Fruit fly (Drosophila melanogaster): ENCODE measurements around the gene wake.

wake gene

DNA sequence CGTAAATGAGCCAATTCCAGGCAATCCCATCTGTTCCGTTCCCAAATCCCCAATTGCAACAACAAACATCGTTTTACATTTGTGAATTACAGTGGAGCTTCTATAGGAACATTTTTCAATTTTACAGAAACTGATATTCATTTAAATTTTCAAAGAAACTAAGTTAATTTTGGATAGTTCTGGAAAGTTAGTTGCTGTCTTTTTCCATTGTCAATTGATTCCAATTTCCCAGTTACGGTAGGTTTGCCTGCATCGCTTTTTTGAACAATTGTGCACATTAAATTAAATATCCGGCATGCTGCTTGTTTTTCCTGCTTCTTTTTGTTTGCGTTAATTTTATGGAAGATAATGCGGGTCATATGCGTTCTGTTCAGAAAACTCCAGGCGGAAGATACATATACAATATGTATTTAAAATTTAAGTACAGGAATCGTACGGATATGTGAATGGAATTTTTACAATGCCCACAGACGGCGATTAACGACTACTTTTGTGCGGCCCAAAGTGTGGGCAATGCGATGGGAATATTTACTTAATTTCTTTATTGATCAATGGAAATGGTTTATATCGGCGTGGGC lies 11.6 kb upstream of the wake start:
- no peak for TF ChIP-seq fd102C (GFP tag; optimal IDR thresholded peaks at IDR 0.05)
- no peak for TF ChIP-seq CG11398 (GFP tag; optimal IDR thresholded peaks at IDR 0.05)
- no peak for TF ChIP-seq sqz (GFP tag; optimal IDR thresholded peaks at IDR 0.05)
- TF ChIP-seq CG6854 (GFP tag; optimal IDR thresholded peaks at IDR 0.05): no peak
- no peak for TF ChIP-seq dmrt11E (tag; optimal IDR thresholded peaks at IDR 0.05)
- no peak for TF ChIP-seq knrl (GFP tag; IDR thresholded peaks at IDR 0.05; ENCODE audit: partially characterized antibody)
- no peak for TF ChIP-seq Atf3 (GFP tag; optimal IDR thresholded peaks at IDR 0.05)
- no peak for TF ChIP-seq ftz-f1 (GFP tag; optimal IDR thresholded peaks at IDR 0.05)
- peak; percentile 19 for TF ChIP-seq CG11723 (GFP tag; optimal IDR thresholded peaks at IDR 0.05)
- no peak for TF ChIP-seq CG33557 (GFP tag; optimal IDR thresholded peaks at IDR 0.05)
- TF ChIP-seq tup (GFP tag; optimal IDR thresholded peaks at IDR 0.05): no peak
- TF ChIP-seq tio (GFP tag; optimal IDR thresholded peaks at IDR 0.05): no peak
- TF ChIP-seq hth (optimal IDR thresholded peaks at IDR 0.05): no peak
- no peak for TF ChIP-seq CG14050 (GFP tag; IDR thresholded peaks at IDR 0.05)
- TF ChIP-seq CG7987 (GFP tag; optimal IDR thresholded peaks at IDR 0.05): no peak
- no peak for TF ChIP-seq Neu2 (GFP tag; optimal IDR thresholded peaks at IDR 0.05; ENCODE audit: borderline replicate concordance)
- no peak for TF ChIP-seq CG11093 (GFP tag; IDR thresholded peaks at IDR 0.05)
- TF ChIP-seq CG9215 (GFP tag; IDR thresholded peaks at IDR 0.05): no peak
- TF ChIP-seq CG2199 (GFP tag; IDR thresholded peaks at IDR 0.05): no peak
- TF ChIP-seq Hr51 (GFP tag; optimal IDR thresholded peaks at IDR 0.05): peak in 1 of 2 experiments; percentile 58
- TF ChIP-seq Hsf (GFP tag; optimal IDR thresholded peaks at IDR 0.05): peak; percentile 41
- no peak for TF ChIP-seq zfh1 (GFP tag; IDR thresholded peaks at IDR 0.05)
- TF ChIP-seq CG4282 (GFP tag; optimal IDR thresholded peaks at IDR 0.05): no peak
- 0 out of 3 replicates have a peak, but pooled peaks have one; percentile 19 for TF ChIP-seq H15 (GFP tag; IDR thresholded peaks at IDR 0.05)
- no peak for TF ChIP-seq CG1233 (GFP tag; optimal IDR thresholded peaks at IDR 0.05)
- TF ChIP-seq CG3407 (GFP tag; optimal IDR thresholded peaks at IDR 0.05): no peak
- peak; percentile 20 for TF ChIP-seq CG7839 (tag; optimal IDR thresholded peaks at IDR 0.05)
- no peak for TF ChIP-seq mirr (GFP tag; optimal IDR thresholded peaks at IDR 0.05)
- peak; percentile 14 for TF ChIP-seq CG12942 (GFP tag; optimal IDR thresholded peaks at IDR 0.05)
- no peak for TF ChIP-seq B-H2 (GFP tag; optimal IDR thresholded peaks at IDR 0.05)
- no peak for TF ChIP-seq vfl (GFP tag; optimal IDR thresholded peaks at IDR 0.05)
- TF ChIP-seq HLH3B (GFP tag; IDR thresholded peaks at IDR 0.05): 0 out of 2 replicates have a peak, but pooled peaks have one; percentile 8
- no peak for TF ChIP-seq CG14860 (GFP tag; IDR thresholded peaks at IDR 0.05; ENCODE audit: partially characterized antibody)
- peak; percentile 68 for TF ChIP-seq CG9932 (GFP tag; IDR thresholded peaks at IDR 0.05)
- no peak for TF ChIP-seq emc (GFP tag; optimal IDR thresholded peaks at IDR 0.05)
- no peak for TF ChIP-seq pb (GFP tag; optimal IDR thresholded peaks at IDR 0.05)
- TF ChIP-seq lilli (GFP tag; optimal IDR thresholded peaks at IDR 0.05): peak; percentile 57
- TF ChIP-seq CG12744 (GFP tag; optimal IDR thresholded peaks at IDR 0.05): no peak
- TF ChIP-seq Poxn (GFP tag; IDR thresholded peaks at IDR 0.05): no peak
- TF ChIP-seq cas (GFP tag; IDR thresholded peaks at IDR 0.05): no peak
- no peak for TF ChIP-seq danr (GFP tag; IDR thresholded peaks at IDR 0.05)
- TF ChIP-seq Lim3 (GFP tag; IDR thresholded peaks at IDR 0.05): no peak
- TF ChIP-seq CG10321 (GFP tag; IDR thresholded peaks at IDR 0.05): no peak
- no peak for TF ChIP-seq BtbVII (GFP tag; optimal IDR thresholded peaks at IDR 0.05)
- no peak for TF ChIP-seq Bdp1 (GFP tag; optimal IDR thresholded peaks at IDR 0.05)
- no peak for TF ChIP-seq CG17912 (GFP tag; optimal IDR thresholded peaks at IDR 0.05)
- no peak for TF ChIP-seq Rx (GFP tag; IDR thresholded peaks at IDR 0.05)
- TF ChIP-seq CG15011 (GFP tag; optimal IDR thresholded peaks at IDR 0.05): no peak
- no peak for TF ChIP-seq trh (GFP tag; optimal IDR thresholded peaks at IDR 0.05)
- TF ChIP-seq CG34224 (GFP tag; IDR thresholded peaks at IDR 0.05; ENCODE audit: partially characterized antibody): no peak
- no peak for TF ChIP-seq CG8765 (GFP tag; IDR thresholded peaks at IDR 0.05)
- no peak for TF ChIP-seq Tbp (GFP tag; optimal IDR thresholded peaks at IDR 0.05)
